Worm (Caenorhabditis elegans) whole organism, late embryonic: ENCODE results near the gene chpf-1.

Experiments used
- C08G9.2 ChIP-seq: sonication (generic microtip); optimal IDR thresholded peaks from 2 replicates; lab custom pipeline; 2016; ENCODE audit warnings: mild to moderate bottlenecking, missing genetic modification characterization, moderate library complexity, missing compliant biosample characterization
- C38D4.7 ChIP-seq: fragments of 200-800 bp; sonication (Bioruptor generic); optimal IDR thresholded peaks from 2 replicates; lab custom pipeline; 2018; ENCODE audit warnings: mild to moderate bottlenecking, missing genetic modification characterization, moderate library complexity, missing compliant biosample characterization
- K09A11.1 ChIP-seq: sonication (generic microtip); optimal IDR thresholded peaks from 2 replicates; lab custom pipeline; 2017; ENCODE audit warnings: antibody characterized with exemption, mild to moderate bottlenecking, missing genetic modification characterization, missing compliant biosample characterization; ENCODE audit not compliant: insufficient read depth
- T23F11.4 ChIP-seq: fragments of 200-800 bp; sonication (Bioruptor generic); optimal IDR thresholded peaks from 2 replicates; lab custom pipeline; 2018; ENCODE audit warnings: mild to moderate bottlenecking, missing genetic modification characterization, missing compliant biosample characterization
- ama-1 ChIP-seq: fragments of 150-350 bp; optimal IDR thresholded peaks from 2 replicates; lab custom pipeline; 2014
- ceh-18 ChIP-seq: sonication (generic microtip); optimal IDR thresholded peaks from 2 replicates; lab custom pipeline; 2016; ENCODE audit warnings: missing genetic modification characterization, missing compliant biosample characterization
- ceh-19 ChIP-seq: fragments of 200-800 bp; sonication (Bioruptor generic); optimal IDR thresholded peaks from 2 replicates; lab custom pipeline; 2018; ENCODE audit warnings: mild to moderate bottlenecking, missing genetic modification characterization, missing compliant biosample characterization
- ceh-22 ChIP-seq: sonication (generic microtip); optimal IDR thresholded peaks from 2 replicates; lab custom pipeline; 2017; ENCODE audit warnings: missing biosample characterization, missing genetic modification characterization
- ceh-30 ChIP-seq: fragments of 150-350 bp; optimal IDR thresholded peaks from 2 replicates; lab custom pipeline; 2014; ENCODE audit warnings: missing biosample characterization, missing genetic modification characterization
- ceh-31 ChIP-seq: sonication (generic microtip); optimal IDR thresholded peaks from 2 replicates; lab custom pipeline; 2016; ENCODE audit warnings: missing genetic modification characterization, missing compliant biosample characterization
- che-1 ChIP-seq: sonication (generic microtip); optimal IDR thresholded peaks from 2 replicates; lab custom pipeline; 2016; ENCODE audit warnings: mild to moderate bottlenecking, missing genetic modification characterization, missing compliant biosample characterization
- dmd-4 ChIP-seq: sonication (generic microtip); optimal IDR thresholded peaks from 2 replicates; lab custom pipeline; 2016; ENCODE audit warnings: borderline replicate concordance, missing genetic modification characterization, missing compliant biosample characterization
- elt-2 ChIP-seq: sonication (generic microtip); optimal IDR thresholded peaks from 2 replicates; lab custom pipeline; 2016; ENCODE audit warnings: missing genetic modification reagents, missing genetic modification characterization, missing compliant biosample characterization
- fkh-6 ChIP-seq: sonication (generic microtip); optimal IDR thresholded peaks from 2 replicates; lab custom pipeline; 2016; ENCODE audit warnings: missing genetic modification characterization, missing compliant biosample characterization
- hlh-30 ChIP-seq: sonication (generic microtip); optimal IDR thresholded peaks from 2 replicates; lab custom pipeline; 2017; ENCODE audit warnings: antibody characterized with exemption, missing genetic modification characterization, missing compliant biosample characterization; ENCODE audit not compliant: insufficient read depth
- lim-6 ChIP-seq: sonication (generic microtip); optimal IDR thresholded peaks from 2 replicates; lab custom pipeline; 2016; ENCODE audit warnings: missing genetic modification characterization, missing compliant biosample characterization
- lin-11 ChIP-seq: fragments of 200-800 bp; sonication (Bioruptor generic); optimal IDR thresholded peaks from 2 replicates; lab custom pipeline; 2018; ENCODE audit warnings: mild to moderate bottlenecking, missing genetic modification characterization, missing compliant biosample characterization
- mec-3 ChIP-seq: sonication (generic microtip); optimal IDR thresholded peaks from 2 replicates; lab custom pipeline; 2016; ENCODE audit warnings: borderline replicate concordance, missing genetic modification characterization, missing compliant biosample characterization
- npax-4 ChIP-seq: sonication (generic microtip); optimal IDR thresholded peaks from 2 replicates; lab custom pipeline; 2016; ENCODE audit warnings: missing genetic modification characterization, missing compliant biosample characterization
- odd-2 ChIP-seq: sonication (generic microtip); optimal IDR thresholded peaks from 2 replicates; lab custom pipeline; 2017; ENCODE audit warnings: antibody characterized with exemption, mild to moderate bottlenecking, missing genetic modification characterization, missing compliant biosample characterization
- pag-3 ChIP-seq: sonication (generic microtip); optimal IDR thresholded peaks from 2 replicates; lab custom pipeline; 2016; ENCODE audit warnings: missing compliant biosample characterization, missing genetic modification characterization, borderline replicate concordance
- pax-1 ChIP-seq: fragments of 150-350 bp; optimal IDR thresholded peaks from 2 replicates; lab custom pipeline; 2014; ENCODE audit warnings: missing biosample characterization, missing genetic modification characterization
- pha-2 ChIP-seq: sonication (generic microtip); optimal IDR thresholded peaks from 2 replicates; lab custom pipeline; 2017; ENCODE audit warnings: mild to moderate bottlenecking, missing genetic modification characterization, missing compliant biosample characterization
- pha-4 ChIP-seq: fragments of 150-350 bp; optimal IDR thresholded peaks from 2 replicates; lab custom pipeline; 2018; ENCODE audit warnings: missing biosample characterization, missing genetic modification reagents, missing genetic modification characterization
- pqm-1 ChIP-seq: sonication (generic microtip); optimal IDR thresholded peaks from 2 replicates; lab custom pipeline; 2016; ENCODE audit warnings: missing genetic modification characterization, missing compliant biosample characterization
- ref-2 ChIP-seq: sonication (generic microtip); optimal IDR thresholded peaks from 2 replicates; lab custom pipeline; 2016; ENCODE audit warnings: missing genetic modification characterization, missing compliant biosample characterization
- sdc-2 ChIP-seq: sonication (generic microtip); optimal IDR thresholded peaks from 2 replicates; lab custom pipeline; 2016; ENCODE audit warnings: missing genotype, missing genetic modification characterization, missing compliant biosample characterization
- sox-2 ChIP-seq: fragments of 200-800 bp; sonication (Bioruptor generic); IDR thresholded peaks from 2 replicates; pipeline ENCODE4 v1.3.6; 2022; ENCODE audit warnings: missing genetic modification reagents, missing genetic modification characterization, missing compliant biosample characterization
- sox-4 ChIP-seq: sonication (generic microtip); optimal IDR thresholded peaks from 2 replicates; lab custom pipeline; 2017; ENCODE audit warnings: mild to moderate bottlenecking, missing genetic modification characterization, inconsistent platforms, missing compliant biosample characterization
- tbx-2 ChIP-seq: sonication (generic microtip); optimal IDR thresholded peaks from 2 replicates; lab custom pipeline; 2016; ENCODE audit warnings: missing genetic modification characterization, missing compliant biosample characterization
- tbx-7 ChIP-seq: sonication (generic microtip); optimal IDR thresholded peaks from 2 replicates; lab custom pipeline; 2016; ENCODE audit warnings: missing genotype, missing genetic modification characterization, missing compliant biosample characterization
- ttx-3 ChIP-seq: sonication (generic microtip); optimal IDR thresholded peaks from 2 replicates; lab custom pipeline; 2016; ENCODE audit warnings: missing genetic modification reagents, missing genetic modification characterization, missing compliant biosample characterization
- unc-42 ChIP-seq: sonication (generic microtip); optimal IDR thresholded peaks from 2 replicates; lab custom pipeline; 2016; ENCODE audit warnings: missing genotype, missing genetic modification characterization, missing compliant biosample characterization
- ztf-16 ChIP-seq: sonication (generic microtip); optimal IDR thresholded peaks from 2 replicates; lab custom pipeline; 2017; ENCODE audit warnings: missing genetic modification characterization, missing compliant biosample characterization

Gene chpf-1

DNA sequence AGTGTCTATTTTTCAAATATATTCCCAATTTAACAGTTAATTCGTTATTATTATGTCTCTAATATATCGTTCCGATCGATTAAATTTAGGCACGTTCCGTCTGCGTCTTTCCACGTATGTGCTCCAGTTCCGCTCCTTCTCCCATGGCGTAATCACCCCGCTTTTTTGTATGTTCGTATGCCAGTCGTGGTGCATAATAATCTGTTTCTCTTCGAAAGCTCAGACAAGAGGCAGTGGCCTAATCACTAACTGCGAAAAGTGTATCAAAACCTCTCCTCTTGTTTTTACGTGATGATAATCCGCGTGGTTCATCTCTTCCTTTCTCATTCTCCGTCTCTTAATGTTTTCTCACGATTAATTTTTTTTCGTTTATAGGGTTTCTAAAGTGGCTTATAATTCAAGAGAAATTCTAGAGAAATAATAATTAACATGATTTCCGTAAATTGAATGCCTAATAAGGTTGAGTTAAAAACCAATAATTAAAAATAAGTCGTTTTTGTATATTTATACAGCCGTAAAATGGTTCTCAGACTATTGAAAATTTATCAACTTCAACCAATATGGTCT lies 44.5 kb upstream of the chpf-1 start:
- TF ChIP-seq elt-2 (no peak), ceh-30 (tag; lab: Kevin White, UChicago) (no peak)

DNA sequence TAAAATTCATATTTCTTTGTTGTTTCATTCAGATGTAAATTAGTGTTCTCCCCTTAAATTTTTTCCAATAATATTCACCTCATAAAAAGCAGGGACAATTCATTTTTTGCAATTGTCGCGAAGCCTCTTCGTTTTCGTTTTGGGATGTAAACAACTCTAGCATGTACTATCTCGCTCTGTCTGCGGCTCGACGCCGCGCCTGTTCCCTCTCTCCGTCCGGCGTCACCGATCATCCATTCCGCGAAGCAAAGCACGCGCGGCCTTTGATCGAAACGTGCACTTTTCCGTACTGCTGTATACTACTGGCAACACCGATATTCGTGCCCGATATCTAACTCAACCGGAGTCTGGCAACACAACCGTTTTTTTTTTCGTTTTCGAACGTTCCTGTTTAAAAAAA lies 43.7 kb upstream of the chpf-1 start:
- no peak for TF ChIP-seq ceh-31 (tag; lab: Kevin White, UChicago)
- no peak for TF ChIP-seq mec-3
- TF ChIP-seq che-1: no peak
- TF ChIP-seq lin-11: no peak
- TF ChIP-seq C08G9.2 (tag; lab: Kevin White, UChicago): no peak
- no peak for TF ChIP-seq pax-1 (tag; lab: Kevin White, UChicago)
- TF ChIP-seq ceh-19 (GFP tag; lab: Kevin White, UChicago): no peak
- no peak for TF ChIP-seq C38D4.7 (GFP tag; lab: Kevin White, UChicago)
- TF ChIP-seq npax-4: no peak
- TF ChIP-seq sox-4 (tag; lab: Kevin White, UChicago): no peak
- TF ChIP-seq sdc-2 (tag; lab: Kevin White, UChicago): no peak
- TF ChIP-seq ceh-18 (tag; lab: Kevin White, UChicago): no peak
- TF ChIP-seq dmd-4 (tag; lab: Kevin White, UChicago): no peak
- no peak for TF ChIP-seq tbx-7
- TF ChIP-seq ttx-3 (tag; lab: Kevin White, UChicago): no peak
- no peak for TF ChIP-seq tbx-2 (tag; lab: Kevin White, UChicago)

DNA sequence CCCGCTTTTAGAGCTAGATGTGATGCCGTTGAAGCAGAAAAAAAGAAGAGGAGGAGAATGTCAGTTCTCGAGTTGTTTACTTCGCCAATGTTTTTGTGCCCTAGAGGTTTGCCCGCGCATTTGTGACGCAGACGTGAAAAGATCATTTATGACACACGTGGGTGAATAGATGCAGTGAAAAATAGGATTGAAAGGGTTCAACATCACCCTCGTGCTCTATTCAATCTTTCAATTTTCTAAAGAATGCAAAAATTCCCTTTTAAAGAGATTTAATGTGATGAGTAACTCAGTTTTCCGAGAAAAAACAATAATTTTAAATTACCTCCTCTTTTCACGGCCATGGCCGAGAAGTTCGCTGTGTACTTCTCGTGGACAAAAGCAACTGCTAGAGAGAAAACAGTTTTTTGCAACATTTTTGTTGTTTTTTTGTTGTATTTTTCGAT lies 43.2 kb upstream of the chpf-1 start:
- TF ChIP-seq ceh-22 (tag; lab: Kevin White, UChicago): no peak
- TF ChIP-seq ceh-31 (tag; lab: Kevin White, UChicago): no peak
- TF ChIP-seq K09A11.1 (tag; lab: Kevin White, UChicago): no peak
- no peak for TF ChIP-seq ama-1 (lab: Kevin White, UChicago)
- no peak for TF ChIP-seq pqm-1 (tag; lab: Kevin White, UChicago)
- TF ChIP-seq ref-2: no peak
- no peak for TF ChIP-seq pha-2 (tag; lab: Kevin White, UChicago)
- peak; percentile 17 for TF ChIP-seq unc-42 (tag; lab: Kevin White, UChicago)
- TF ChIP-seq lim-6: no peak
- TF ChIP-seq pax-1 (tag; lab: Kevin White, UChicago): no peak
- TF ChIP-seq hlh-30: peak; percentile 2
- no peak for TF ChIP-seq odd-2
- TF ChIP-seq ztf-16: no peak

DNA sequence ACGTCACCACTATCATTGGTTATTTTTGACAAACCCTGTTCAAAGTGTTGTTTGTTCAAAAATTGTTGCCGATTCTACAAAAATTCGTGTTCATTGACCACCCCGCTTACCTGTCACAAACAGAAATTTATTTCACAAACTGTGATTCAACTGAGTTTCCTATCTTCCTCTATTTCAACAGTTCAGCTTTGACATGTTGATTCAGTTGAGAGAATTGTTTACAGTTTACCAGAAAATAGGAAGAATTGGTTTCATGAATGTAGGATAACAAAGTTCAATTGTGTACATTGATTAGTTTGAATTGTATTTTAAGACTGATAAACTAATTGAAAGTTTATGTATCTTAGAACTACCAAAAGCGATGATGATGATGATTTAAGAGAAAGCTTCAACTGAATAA lies 42.3 kb upstream of the chpf-1 start:
- no peak for TF ChIP-seq sox-2 (GFP tag; lab: Robert Waterston, UW)
- no peak for TF ChIP-seq pha-4 (tag; lab: Kevin White, UChicago)
- TF ChIP-seq mec-3: no peak

DNA sequence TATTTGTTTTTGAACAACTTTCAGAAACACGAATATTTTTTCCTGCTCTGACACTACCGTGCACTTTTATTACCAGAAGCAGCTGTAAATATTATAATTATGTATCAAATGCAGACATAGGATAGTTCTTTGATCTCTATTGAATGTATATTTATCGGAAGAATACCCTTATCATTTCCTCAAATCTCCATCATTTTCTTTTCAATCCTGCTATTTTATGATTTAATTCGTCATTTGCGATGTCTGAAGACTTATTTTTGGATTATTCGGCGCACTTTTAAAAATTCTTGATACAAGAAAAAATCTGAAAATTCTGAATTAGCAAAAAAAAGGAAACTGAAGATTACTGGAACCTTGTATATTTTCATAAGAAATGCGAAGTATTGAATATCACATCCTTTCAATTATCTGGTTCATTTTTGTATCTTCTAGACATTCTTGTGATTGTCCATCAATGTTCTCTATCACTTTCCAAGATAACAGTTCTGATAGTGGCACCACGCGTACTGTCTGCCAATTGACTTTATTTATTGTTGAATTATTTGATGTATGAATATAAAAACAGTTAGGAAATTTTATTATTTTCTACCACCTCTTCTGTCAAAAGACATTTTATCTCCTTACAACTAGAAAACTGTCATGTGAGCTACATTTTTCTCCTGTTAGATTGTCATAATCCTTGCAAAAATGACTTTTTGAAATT lies 40.9 kb upstream of the chpf-1 start:
- TF ChIP-seq fkh-6 (tag; lab: Kevin White, UChicago) (no peak), sox-2 (GFP tag; lab: Robert Waterston, UW) (no peak), che-1 (no peak), T23F11.4 (GFP tag; lab: Kevin White, UChicago) (no peak), ttx-3 (tag; lab: Kevin White, UChicago) (no peak), elt-2 (peak; percentile 76), tbx-2 (tag; lab: Kevin White, UChicago) (no peak), pag-3 (tag; lab: Kevin White, UChicago) (no peak), pax-1 (tag; lab: Kevin White, UChicago) (no peak)
